Fruit fly (Drosophila melanogaster) whole organism, embryonic: Measurements from ENCODE around the gene CG5644.

ENCODE experiments used
- CG10267 ChIP-seq: fragments of 200-800 bp; sonication (Bioruptor generic); optimal IDR thresholded peaks from 2 replicates; lab custom pipeline; 2018; ENCODE audit warnings: missing biosample characterization, mild to moderate bottlenecking, missing genetic modification characterization, moderate library complexity
- CG12104 ChIP-seq: fragments of 200-800 bp; sonication (Bioruptor generic); optimal IDR thresholded peaks from 3 replicates; lab custom pipeline; 2016; ENCODE audit warnings: missing biosample characterization, missing genetic modification characterization
- CG12219 ChIP-seq: fragments of 200-800 bp; sonication (Bioruptor generic); optimal IDR thresholded peaks from 3 replicates; lab custom pipeline; 2018; ENCODE audit warnings: missing biosample characterization, mild to moderate bottlenecking, missing genetic modification characterization
- CG17186 ChIP-seq: fragments of 200-800 bp; sonication (Bioruptor generic); optimal IDR thresholded peaks from 3 replicates; lab custom pipeline; 2017; ENCODE audit warnings: missing biosample characterization, missing genetic modification reagents, missing genetic modification characterization
- CG3407 ChIP-seq: fragments of 200-800 bp; sonication (Bioruptor generic); optimal IDR thresholded peaks from 2 replicates; lab custom pipeline; 2018; ENCODE audit warnings: missing biosample characterization, mild to moderate bottlenecking, missing genetic modification characterization
- CG4282 ChIP-seq: fragments of 200-800 bp; sonication (Bioruptor generic); optimal IDR thresholded peaks from 2 replicates; lab custom pipeline; 2016; ENCODE audit warnings: missing biosample characterization, missing genetic modification characterization
- CG4360 ChIP-seq: fragments of 200-800 bp; sonication (Bioruptor generic); IDR thresholded peaks from 2 replicates; pipeline ENCODE4 v1.3.6; 2022; ENCODE audit warnings: missing biosample characterization, missing genetic modification characterization
- CG4404 ChIP-seq: fragments of 200-800 bp; sonication (Bioruptor generic); IDR thresholded peaks from 2 replicates; pipeline ENCODE4 v1.3.6; 2022; ENCODE audit warnings: missing biosample characterization, missing genetic modification characterization
- CG4424 ChIP-seq: fragments of 200-800 bp; sonication (Bioruptor generic); optimal IDR thresholded peaks from 3 replicates; lab custom pipeline; 2016; ENCODE audit warnings: missing biosample characterization, missing genetic modification characterization
- CG9609 ChIP-seq: fragments of 200-800 bp; sonication (Bioruptor generic); optimal IDR thresholded peaks from 3 replicates; lab custom pipeline; 2016; ENCODE audit warnings: missing biosample characterization, missing genetic modification characterization
- CG9876 ChIP-seq: fragments of 200-800 bp; sonication (Bioruptor generic); optimal IDR thresholded peaks from 2 replicates; lab custom pipeline; 2016; ENCODE audit warnings: missing biosample characterization, missing genetic modification characterization
- CG9932 ChIP-seq: fragments of 200-800 bp; sonication (Bioruptor generic); IDR thresholded peaks from 2 replicates; pipeline ENCODE4 v1.3.6; 2022; ENCODE audit warnings: missing biosample characterization, missing genetic modification characterization
- Chrac-16 ChIP-seq: fragments of 200-800 bp; sonication (Bioruptor generic); optimal IDR thresholded peaks from 3 replicates; lab custom pipeline; 2016; ENCODE audit warnings: missing biosample characterization, missing genetic modification characterization
- D19A ChIP-seq: fragments of 200-800 bp; optimal IDR thresholded peaks from 3 replicates; lab custom pipeline; 2019; ENCODE audit warnings: missing biosample characterization, mild to moderate bottlenecking, missing genetic modification characterization, moderate library complexity
- Dll ChIP-seq: fragments of 200-800 bp; sonication (Bioruptor generic); IDR thresholded peaks from 4 replicates; pipeline ENCODE4 v1.3.6; 2022; ENCODE audit warnings: missing biosample characterization, missing genetic modification characterization; ENCODE audit not compliant: partially characterized antibody
- Doc2 ChIP-seq: fragments of 200-800 bp; sonication (Bioruptor generic); IDR thresholded peaks from 2 replicates; pipeline ENCODE4 v1.3.6; 2022; ENCODE audit warnings: missing biosample characterization, missing genetic modification characterization
- Hand ChIP-seq: fragments of 200-800 bp; sonication (Bioruptor generic); optimal IDR thresholded peaks from 2 replicates; lab custom pipeline; 2017; ENCODE audit warnings: mild to moderate bottlenecking, missing biosample characterization, missing genetic modification reagents, missing genetic modification characterization
- Hr78 ChIP-seq, 2 experiments: fragments of 200-800 bp in 1 of 2; fragments of >200 bp in 1 of 2; sonication (Bioruptor generic) in 1 of 2; optimal IDR thresholded peaks; 2 replicates each; lab custom pipeline; 2017 to 2019; ENCODE audit warnings: missing biosample characterization in 2 of 2, missing genetic modification characterization in 2 of 2, mild to moderate bottlenecking in 1 of 2, moderate library complexity in 1 of 2
- Med ChIP-seq: fragments of 200-800 bp; sonication (Bioruptor generic); peaks from one replicate; lab custom pipeline; 2016; ENCODE audit warnings: missing biosample characterization, missing genetic modification characterization, mild to moderate bottlenecking, inconsistent platforms, moderate library complexity
- Optix ChIP-seq: fragments of 200-800 bp; sonication (Bioruptor generic); IDR thresholded peaks from 3 replicates; pipeline ENCODE4 v1.3.6; 2022; ENCODE audit warnings: missing biosample characterization, missing genetic modification characterization
- Sin3A ChIP-seq: fragments of >200 bp; optimal IDR thresholded peaks from 2 replicates; lab custom pipeline; 2018
- Spps ChIP-seq: fragments of 200-800 bp; sonication (Bioruptor generic); optimal IDR thresholded peaks from 2 replicates; lab custom pipeline; 2018; ENCODE audit warnings: missing biosample characterization, mild to moderate bottlenecking, missing genetic modification characterization
- Stat92E ChIP-seq, 3 experiments: fragments of >200 bp in 2 of 3; fragments of 200-800 bp in 1 of 3; sonication (Bioruptor generic) in 1 of 3; optimal IDR thresholded peaks; 2 replicates each; lab custom pipeline; 2017 to 2019; ENCODE audit warnings: missing biosample characterization in 3 of 3, missing genetic modification characterization in 3 of 3, mild to moderate bottlenecking in 1 of 3, moderate library complexity in 1 of 3
- TFAM ChIP-seq: fragments of 200-800 bp; sonication (Bioruptor generic); optimal IDR thresholded peaks from 2 replicates; lab custom pipeline; 2017; ENCODE audit warnings: missing biosample characterization, missing genetic modification characterization, inconsistent platforms
- ap ChIP-seq: fragments of 200-800 bp; sonication (Bioruptor generic); IDR thresholded peaks from 2 replicates; pipeline ENCODE4 v1.3.6; 2022; ENCODE audit warnings: missing biosample characterization, missing genetic modification characterization
- ara ChIP-seq: fragments of 200-800 bp; sonication (Bioruptor generic); IDR thresholded peaks from 2 replicates; pipeline ENCODE4 v1.3.6; 2022; ENCODE audit warnings: missing biosample characterization, missing genetic modification characterization
- ci ChIP-seq: fragments of 200-800 bp; sonication (Bioruptor generic); IDR thresholded peaks from 3 replicates; pipeline ENCODE4 v1.3.6; 2022; ENCODE audit warnings: missing biosample characterization, missing genetic modification characterization
- crol ChIP-seq: fragments of 200-800 bp; sonication (Bioruptor generic); IDR thresholded peaks from 2 replicates; pipeline ENCODE4 v1.3.6; 2022; ENCODE audit warnings: missing biosample characterization, missing genetic modification characterization
- dimm ChIP-seq: fragments of 200-800 bp; sonication (Bioruptor generic); IDR thresholded peaks from 2 replicates; pipeline ENCODE4 v1.3.6; 2022; ENCODE audit warnings: missing biosample characterization, missing genetic modification characterization
- dmrt99B ChIP-seq: fragments of 200-800 bp; sonication (Bioruptor generic); optimal IDR thresholded peaks from 2 replicates; lab custom pipeline; 2018; ENCODE audit warnings: missing biosample characterization, mild to moderate bottlenecking, missing genetic modification characterization, moderate library complexity
- fd102C ChIP-seq: fragments of 200-800 bp; sonication (Bioruptor generic); optimal IDR thresholded peaks from 2 replicates; lab custom pipeline; 2018; ENCODE audit warnings: missing biosample characterization, mild to moderate bottlenecking, missing genetic modification characterization, moderate library complexity
- gem ChIP-seq: fragments of 200-800 bp; sonication (Bioruptor generic); optimal IDR thresholded peaks from 2 replicates; lab custom pipeline; 2019; ENCODE audit warnings: missing biosample characterization, mild to moderate bottlenecking, missing genetic modification characterization, moderate library complexity
- grau ChIP-seq: fragments of 200-800 bp; optimal IDR thresholded peaks from 3 replicates; lab custom pipeline; 2019; ENCODE audit warnings: missing biosample characterization, mild to moderate bottlenecking, missing genetic modification characterization, moderate library complexity
- jigr1 ChIP-seq: fragments of 200-800 bp; sonication (Bioruptor generic); IDR thresholded peaks from 3 replicates; pipeline ENCODE4 v1.3.6; 2022; ENCODE audit warnings: missing biosample characterization, missing genetic modification characterization
- lmd ChIP-seq: fragments of 200-800 bp; sonication (Bioruptor generic); IDR thresholded peaks from 2 replicates; pipeline ENCODE4 v1.3.6; 2022; ENCODE audit warnings: missing biosample characterization, missing genetic modification characterization
- row ChIP-seq: fragments of 200-800 bp; sonication (Bioruptor generic); IDR thresholded peaks from 3 replicates; pipeline ENCODE4 v1.3.6; 2022; ENCODE audit warnings: missing biosample characterization, missing genetic modification characterization
- sc ChIP-seq, 3 experiments: fragments of >200 bp in 2 of 3; fragments of 200-800 bp in 1 of 3; sonication (Bioruptor generic) in 1 of 3; optimal IDR thresholded peaks; 2 replicates in 2 of 3; 3 replicates in 1 of 3; lab custom pipeline; 2017; ENCODE audit warnings: mild to moderate bottlenecking in 1 of 3, missing biosample characterization in 1 of 3, missing genetic modification characterization in 1 of 3, missing genetic modification reagents in 1 of 3
- sd ChIP-seq: fragments of 200-800 bp; sonication (Bioruptor generic); optimal IDR thresholded peaks from 3 replicates; lab custom pipeline; 2018; ENCODE audit warnings: missing biosample characterization, mild to moderate bottlenecking, missing genetic modification characterization, moderate library complexity
- sens ChIP-seq: fragments of 200-800 bp; sonication (Bioruptor generic); peaks from one replicate; lab custom pipeline; 2016; ENCODE audit warnings: missing biosample characterization, missing genetic modification characterization
- shn ChIP-seq: fragments of 200-800 bp; sonication (Bioruptor generic); optimal IDR thresholded peaks from 3 replicates; lab custom pipeline; 2016; ENCODE audit warnings: missing biosample characterization, missing genetic modification characterization
- sima ChIP-seq: fragments of 200-800 bp; sonication (Bioruptor generic); optimal IDR thresholded peaks from 2 replicates; lab custom pipeline; 2016; ENCODE audit warnings: missing biosample characterization, missing genetic modification characterization
- slbo ChIP-seq: fragments of 200-800 bp; sonication (Bioruptor generic); IDR thresholded peaks from 2 replicates; pipeline ENCODE4 v1.3.6; 2022; ENCODE audit warnings: missing biosample characterization, missing genetic modification characterization
- sr ChIP-seq: fragments of 200-800 bp; sonication (Bioruptor generic); IDR thresholded peaks from 3 replicates; pipeline ENCODE4 v1.3.6; 2022; ENCODE audit warnings: missing biosample characterization, missing genetic modification characterization
- tio ChIP-seq: fragments of 200-800 bp; sonication (Bioruptor generic); optimal IDR thresholded peaks from 2 replicates; lab custom pipeline; 2017; ENCODE audit warnings: missing biosample characterization, missing genetic modification characterization, inconsistent platforms
- z ChIP-seq: fragments of 200-800 bp; sonication (Bioruptor generic); IDR thresholded peaks from 3 replicates; pipeline ENCODE4 v1.3.6; 2022; ENCODE audit warnings: missing biosample characterization, missing genetic modification characterization
- zen2 ChIP-seq: fragments of 200-800 bp; sonication (Bioruptor generic); IDR thresholded peaks from 3 replicates; pipeline ENCODE4 v1.3.6; 2022; ENCODE audit warnings: missing biosample characterization, missing genetic modification characterization; ENCODE audit not compliant: partially characterized antibody
- zf30C ChIP-seq: fragments of 200-800 bp; sonication (Bioruptor generic); optimal IDR thresholded peaks from 3 replicates; lab custom pipeline; 2018; ENCODE audit warnings: missing biosample characterization, mild to moderate bottlenecking, missing genetic modification characterization

Gene CG5644

dm6 chr3L:9027122-9027696 lies 47.5 kb upstream of the CG5644 start (continued):
- TF ChIP-seq CG9876 (no peak), dimm (GFP tag; lab: Robert Waterston, UW) (no peak), sd (peak; percentile 70), CG17186 (GFP tag; lab: Kevin White, UChicago) (no peak)

- TF ChIP-seq dmrt99B (tag; lab: Kevin White, UChicago) (peak; percentile 2), ci (GFP tag; lab: Robert Waterston, UW) (no peak), sens (peak; percentile 41), gem (peak; percentile 15), D19A (tag; lab: Kevin White, UChicago) (peak; percentile 92), CG4360 (GFP tag; lab: Robert Waterston, UW) (no peak)
Measured at dm6 chr3L:9026568-9026967, 46.9 kb upstream of the CG5644 start.

dm6 chr3L:9025680-9026079 lies 46.0 kb upstream of the CG5644 start:
- no peak for TF ChIP-seq Stat92E (GFP tag; optimal IDR thresholded peaks at IDR 0.05; lab: Kevin White, UChicago)
- peak; percentile 74 for TF ChIP-seq CG12104
- peak; percentile 76 for TF ChIP-seq CG3407 (GFP tag; lab: Kevin White, UChicago)
- no peak for TF ChIP-seq sc (optimal IDR thresholded peaks at IDR 0.05; lab: Kevin White, UChicago)
- TF ChIP-seq sc (GFP tag; optimal IDR thresholded peaks at IDR 0.05; lab: Kevin White, UChicago), result peak; percentile 64
- peak; percentile 78 for TF ChIP-seq CG10267
- peak; percentile 85 for TF ChIP-seq CG9932 (GFP tag; lab: Robert Waterston, UW)
- TF ChIP-seq sr, result peak; percentile 65; the same call in 2 of the 3 replicates
- peak; percentile 45 for TF ChIP-seq CG4282
- TF ChIP-seq Hr78 (GFP tag; optimal IDR thresholded peaks at IDR 0.05; lab: Kevin White, UChicago), result peak in 1 of 2 experiments; percentile 63
- peak; percentile 84 for TF ChIP-seq grau (tag; lab: Kevin White, UChicago)
- TF ChIP-seq tio (GFP tag; lab: Kevin White, UChicago), result peak; percentile 70
- no peak for TF ChIP-seq TFAM (GFP tag; lab: Kevin White, UChicago)
- TF ChIP-seq CG4404 (GFP tag; lab: Robert Waterston, UW), result peak; percentile 89
- TF ChIP-seq zf30C (GFP tag; lab: Kevin White, UChicago), result peak; percentile 59
- peak; percentile 48 for TF ChIP-seq Hand (GFP tag; lab: Kevin White, UChicago)
- no peak for TF ChIP-seq zen2 (GFP tag; lab: Robert Waterston, UW)
- TF ChIP-seq ara, result peak; percentile 89
- peak; percentile 86 for TF ChIP-seq CG4424 (GFP tag; lab: Kevin White, UChicago)
- TF ChIP-seq Dll, result no peak
- TF ChIP-seq Spps (tag; lab: Kevin White, UChicago), result peak; percentile 47
- TF ChIP-seq Sin3A, result no peak
- peak; percentile 91 for TF ChIP-seq row (GFP tag; lab: Robert Waterston, UW)
- TF ChIP-seq lmd (GFP tag; lab: Robert Waterston, UW), result peak; percentile 89
- TF ChIP-seq z, result peak; percentile 72; the same call in 2 of the 3 replicates
- peak; percentile 81; the same call in 2 of the 3 replicates for TF ChIP-seq jigr1 (GFP tag; lab: Robert Waterston, UW)
- TF ChIP-seq ap (GFP tag; lab: Robert Waterston, UW), result peak; percentile 84
- TF ChIP-seq CG12219, result peak; percentile 83
- TF ChIP-seq slbo, result peak; percentile 92
- TF ChIP-seq crol (GFP tag; lab: Robert Waterston, UW), result no peak
- TF ChIP-seq fd102C (GFP tag; lab: Kevin White, UChicago), result peak; percentile 61
- peak; percentile 96 for TF ChIP-seq Med (GFP tag; lab: Kevin White, UChicago)
- TF ChIP-seq Doc2 (GFP tag; lab: Robert Waterston, UW), result peak; percentile 87
- TF ChIP-seq Chrac-16, result peak; percentile 78
- peak; percentile 60 for TF ChIP-seq CG9609 (GFP tag; lab: Kevin White, UChicago)
- TF ChIP-seq sima (GFP tag; lab: Kevin White, UChicago), result peak; percentile 35
- peak; percentile 44 for TF ChIP-seq shn (GFP tag; lab: Kevin White, UChicago)
- TF ChIP-seq Optix, result peak; percentile 75
